Worm (Caenorhabditis elegans): ENCODE data around the gene C25D7.5.

C25D7.5 gene

DNA sequence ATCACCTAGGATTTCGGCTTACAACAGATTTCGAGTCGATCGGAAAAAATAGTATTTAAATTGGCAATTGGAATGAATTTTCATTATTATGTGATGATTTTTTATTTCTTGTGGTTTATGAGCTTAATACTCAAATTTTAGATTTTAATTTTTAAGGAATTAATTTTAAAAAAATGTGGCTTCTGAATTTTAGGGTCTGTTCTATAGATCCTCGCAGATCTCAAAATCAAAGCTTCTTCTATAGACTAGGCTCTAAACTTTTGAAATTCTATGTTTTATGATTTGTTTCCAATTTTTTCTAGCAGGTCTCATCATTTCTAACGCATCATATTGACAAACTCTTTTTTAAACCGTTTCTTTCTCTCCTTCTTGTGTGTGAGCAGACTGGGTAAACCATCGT lies 40.2 kb downstream of the C25D7.5 start, which contains the start of gene txt-12:
Gene txt-12, plus strand, starts transcription at position 301 of the 400 bp plus-strand sequence.
- no peak for TF ChIP-seq ama-1 (optimal IDR thresholded peaks at IDR 0.05)
- TF ChIP-seq tbx-37 (GFP tag; conservative IDR thresholded peaks at IDR 0.05) = no peak
- TF ChIP-seq flt-1 (GFP tag; IDR thresholded peaks at IDR 0.05) = no peak
- no peak for TF ChIP-seq ceh-13 (GFP tag; optimal IDR thresholded peaks at IDR 0.05)
- no peak for TF ChIP-seq tra-4 (tag; optimal IDR thresholded peaks at IDR 0.05)
- TF ChIP-seq hmg-4 (GFP tag; optimal IDR thresholded peaks at IDR 0.05) = no peak
- TF ChIP-seq aly-1 (tag; optimal IDR thresholded peaks at IDR 0.05) = no peak
- no peak for TF ChIP-seq ceh-36 (tag; optimal IDR thresholded peaks at IDR 0.05)
- TF ChIP-seq tbx-11 (GFP tag; IDR thresholded peaks at IDR 0.05) = no peak
- no peak for TF ChIP-seq pes-1 (GFP tag; IDR thresholded peaks at IDR 0.05)
- TF ChIP-seq ets-7 (tag; optimal IDR thresholded peaks at IDR 0.05) = no peak
- TF ChIP-seq B0310.2 (tag; optimal IDR thresholded peaks at IDR 0.05) = no peak
- TF ChIP-seq F13C5.2 (tag; optimal IDR thresholded peaks at IDR 0.05) = no peak
- no peak for TF ChIP-seq sea-1 (GFP tag; conservative IDR thresholded peaks at IDR 0.05)
- no peak for TF ChIP-seq hnd-1 (tag; optimal IDR thresholded peaks at IDR 0.05)
- TF ChIP-seq hmbx-1 (tag; optimal IDR thresholded peaks at IDR 0.05) = no peak
- TF ChIP-seq scrt-1 (GFP tag; IDR thresholded peaks at IDR 0.05) = no peak

DNA sequence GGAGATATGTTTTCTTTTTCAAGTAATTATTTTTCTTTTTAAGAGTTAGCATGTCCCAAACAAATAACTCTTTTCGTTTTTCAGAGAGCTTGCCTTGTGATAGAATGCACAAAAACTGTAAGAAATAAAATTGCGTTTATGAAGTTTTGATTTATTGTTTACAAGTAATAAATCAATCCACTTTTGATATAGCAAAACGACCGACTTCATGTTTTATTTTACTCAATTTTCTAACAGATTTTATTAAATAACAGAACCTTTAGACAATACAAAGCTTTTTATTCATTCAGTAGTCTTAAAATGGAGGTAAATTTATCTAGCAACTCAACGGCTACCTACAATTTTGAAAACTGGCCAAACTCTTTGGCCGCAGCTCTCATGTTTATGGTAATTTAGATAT lies 42.3 kb downstream of the C25D7.5 start, which contains the start of gene srx-78:
Gene srx-78, plus strand, starts transcription at position 301 of the 400 bp plus-strand sequence.
- TF ChIP-seq hmbx-1 (tag; optimal IDR thresholded peaks at IDR 0.05) (no peak), tbx-37 (GFP tag; conservative IDR thresholded peaks at IDR 0.05) (no peak), ets-7 (tag; optimal IDR thresholded peaks at IDR 0.05) (no peak), flt-1 (GFP tag; IDR thresholded peaks at IDR 0.05) (no peak), pes-1 (GFP tag; IDR thresholded peaks at IDR 0.05) (no peak), ceh-13 (GFP tag; optimal IDR thresholded peaks at IDR 0.05) (no peak), tra-4 (tag; optimal IDR thresholded peaks at IDR 0.05) (no peak), ama-1 (optimal IDR thresholded peaks at IDR 0.05) (no peak), B0310.2 (tag; optimal IDR thresholded peaks at IDR 0.05) (no peak), F13C5.2 (tag; optimal IDR thresholded peaks at IDR 0.05) (no peak), sea-1 (GFP tag; conservative IDR thresholded peaks at IDR 0.05) (no peak), scrt-1 (GFP tag; IDR thresholded peaks at IDR 0.05) (no peak), hnd-1 (tag; optimal IDR thresholded peaks at IDR 0.05) (no peak), ceh-36 (tag; optimal IDR thresholded peaks at IDR 0.05) (no peak), tbx-11 (GFP tag; IDR thresholded peaks at IDR 0.05) (no peak), hmg-4 (GFP tag; optimal IDR thresholded peaks at IDR 0.05) (no peak), aly-1 (tag; optimal IDR thresholded peaks at IDR 0.05) (no peak)

DNA sequence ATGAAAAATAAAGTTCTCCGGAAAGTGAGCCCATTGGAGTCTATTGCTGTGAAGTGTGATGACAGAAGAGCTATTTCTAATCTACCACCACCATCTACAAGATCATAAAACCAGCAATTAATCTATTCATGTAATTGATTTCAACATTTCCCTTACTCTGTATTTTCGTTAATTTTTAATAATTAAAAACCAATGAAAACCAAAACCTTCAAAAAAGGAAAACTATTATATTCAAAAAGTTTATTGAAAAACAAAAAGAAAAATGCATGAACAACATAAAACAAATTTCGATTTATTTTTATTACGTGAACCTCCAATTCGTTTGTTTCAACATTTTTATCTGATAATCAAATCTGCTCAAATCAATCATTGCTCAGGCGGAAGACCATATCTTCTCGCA lies 47.0 kb downstream of the C25D7.5 start, which contains the start of gene C01G10.1:
Gene C01G10.1, plus strand, starts transcription at position 301 of the 400 bp plus-strand sequence.
- TF ChIP-seq ama-1 (optimal IDR thresholded peaks at IDR 0.05) (no peak), sea-1 (GFP tag; conservative IDR thresholded peaks at IDR 0.05) (no peak), tbx-37 (GFP tag; conservative IDR thresholded peaks at IDR 0.05) (no peak), hmbx-1 (tag; optimal IDR thresholded peaks at IDR 0.05) (no peak), ceh-13 (GFP tag; optimal IDR thresholded peaks at IDR 0.05) (no peak), hmg-4 (GFP tag; optimal IDR thresholded peaks at IDR 0.05) (no peak), flt-1 (GFP tag; IDR thresholded peaks at IDR 0.05) (no peak), tra-4 (tag; optimal IDR thresholded peaks at IDR 0.05) (no peak), pes-1 (GFP tag; IDR thresholded peaks at IDR 0.05) (no peak), ets-7 (tag; optimal IDR thresholded peaks at IDR 0.05) (no peak)

Data from whole organism, early embryonic.